Fruit fly (Drosophila melanogaster) whole organism, pupa: ENCODE results near the gene AP-2alpha.

Experiments used
- CG10348 ChIP-seq: fragments of 200-800 bp; sonication (Bioruptor generic); IDR thresholded peaks from 2 replicates; pipeline ENCODE4 v1.3.6; 2022; ENCODE audit warnings: missing biosample characterization, missing genetic modification characterization
- CG13204 ChIP-seq: fragments of 200-800 bp; sonication (Bioruptor generic); optimal IDR thresholded peaks from 2 replicates; lab custom pipeline; 2018; ENCODE audit warnings: missing biosample characterization, mild to moderate bottlenecking, missing genetic modification characterization, moderate library complexity
- CG14655 ChIP-seq: fragments of 200-800 bp; sonication (Bioruptor generic); optimal IDR thresholded peaks from 3 replicates; lab custom pipeline; 2017; ENCODE audit warnings: mild to moderate bottlenecking, missing biosample characterization, missing genetic modification reagents, missing genetic modification characterization
- CG15710 ChIP-seq: fragments of 200-800 bp; sonication (Bioruptor generic); optimal IDR thresholded peaks from 2 replicates; lab custom pipeline; 2018; ENCODE audit warnings: missing biosample characterization, mild to moderate bottlenecking, missing genetic modification characterization, moderate library complexity
- CG17806 ChIP-seq: fragments of 200-800 bp; sonication (Bioruptor generic); optimal IDR thresholded peaks from 2 replicates; lab custom pipeline; 2018; ENCODE audit warnings: missing biosample characterization, mild to moderate bottlenecking, missing genetic modification characterization, moderate library complexity
- CG34367 ChIP-seq: fragments of 200-800 bp; sonication (Bioruptor generic); optimal IDR thresholded peaks from 2 replicates; lab custom pipeline; 2018; ENCODE audit warnings: missing biosample characterization, mild to moderate bottlenecking, missing genetic modification characterization
- CG4496 ChIP-seq: fragments of 200-800 bp; sonication (Bioruptor generic); IDR thresholded peaks from 3 replicates; pipeline ENCODE4 v1.3.6; 2022; ENCODE audit warnings: missing biosample characterization, missing genetic modification characterization
- CG8159 ChIP-seq: fragments of 200-800 bp; sonication (Bioruptor generic); optimal IDR thresholded peaks from 3 replicates; lab custom pipeline; 2018; ENCODE audit warnings: missing biosample characterization, mild to moderate bottlenecking, missing genetic modification characterization, moderate library complexity
- EcR ChIP-seq: fragments of 200-800 bp; sonication (Bioruptor generic); optimal IDR thresholded peaks from 3 replicates; lab custom pipeline; 2019; ENCODE audit warnings: missing biosample characterization, missing genetic modification characterization, mild to moderate bottlenecking, moderate library complexity, missing genetic modification reagents
- Pif1A ChIP-seq: fragments of 200-800 bp; sonication (Bioruptor generic); optimal IDR thresholded peaks from 3 replicates; lab custom pipeline; 2016; ENCODE audit warnings: missing biosample characterization, missing genetic modification characterization
- Pif1B ChIP-seq: fragments of 200-800 bp; sonication (Bioruptor generic); optimal IDR thresholded peaks from 3 replicates; lab custom pipeline; 2016; ENCODE audit warnings: missing biosample characterization, missing genetic modification characterization
- Snoo ChIP-seq: fragments of 200-800 bp; sonication (Bioruptor generic); optimal IDR thresholded peaks from 3 replicates; lab custom pipeline; 2017; ENCODE audit warnings: missing biosample characterization, mild to moderate bottlenecking, missing genetic modification characterization, inconsistent platforms
- fd96Ca ChIP-seq: fragments of 200-800 bp; sonication (Bioruptor generic); IDR thresholded peaks from 3 replicates; pipeline ENCODE4 v1.3.6; 2022; ENCODE audit warnings: missing biosample characterization, missing genetic modification characterization
- gl ChIP-seq: fragments of 200-800 bp; sonication (Bioruptor generic); optimal IDR thresholded peaks from 2 replicates; lab custom pipeline; 2018; ENCODE audit warnings: missing biosample characterization, mild to moderate bottlenecking, missing genetic modification characterization

- TF ChIP-seq CG10348 (GFP tag; lab: Robert Waterston, UW) (no peak), EcR (GFP tag; lab: Kevin White, UChicago) (no peak), fd96Ca (no peak), CG13204 (GFP tag; lab: Kevin White, UChicago) (no peak), gl (tag; lab: Kevin White, UChicago) (no peak), Pif1B (GFP tag; lab: Kevin White, UChicago) (no peak), CG8159 (tag; lab: Kevin White, UChicago) (no peak), CG17806 (tag; lab: Kevin White, UChicago) (no peak), CG34367 (tag; lab: Kevin White, UChicago) (no peak), CG14655 (GFP tag; lab: Kevin White, UChicago) (no peak), CG15710 (tag; lab: Kevin White, UChicago) (no peak), CG4496 (GFP tag; lab: Robert Waterston, UW) (no peak), Snoo (tag; lab: Kevin White, UChicago) (no peak), Pif1A (no peak)
Measured at dm6 chr2L:413894-414293, 683 bp downstream of the AP-2alpha start.
